Fruit fly (Drosophila melanogaster): Measurements from ENCODE around the gene CG34248.

The CG34248 gene

dm6 chr3L:16270802-16271332, at the start of gene CG34248, which contains the start of gene CG13067:
Gene CG34248, minus strand, starts transcription at chr3L:16270902.
Gene CG13067, plus strand, starts transcription at chr3L:16271282.
- TF ChIP-seq CG13204 (GFP tag; optimal IDR thresholded peaks at IDR 0.05) (no peak), Pif1B (GFP tag; optimal IDR thresholded peaks at IDR 0.05) (no peak), CG32121 (GFP tag; IDR thresholded peaks at IDR 0.05) (no peak), fd96Ca (GFP tag; IDR thresholded peaks at IDR 0.05) (no peak)

DNA sequence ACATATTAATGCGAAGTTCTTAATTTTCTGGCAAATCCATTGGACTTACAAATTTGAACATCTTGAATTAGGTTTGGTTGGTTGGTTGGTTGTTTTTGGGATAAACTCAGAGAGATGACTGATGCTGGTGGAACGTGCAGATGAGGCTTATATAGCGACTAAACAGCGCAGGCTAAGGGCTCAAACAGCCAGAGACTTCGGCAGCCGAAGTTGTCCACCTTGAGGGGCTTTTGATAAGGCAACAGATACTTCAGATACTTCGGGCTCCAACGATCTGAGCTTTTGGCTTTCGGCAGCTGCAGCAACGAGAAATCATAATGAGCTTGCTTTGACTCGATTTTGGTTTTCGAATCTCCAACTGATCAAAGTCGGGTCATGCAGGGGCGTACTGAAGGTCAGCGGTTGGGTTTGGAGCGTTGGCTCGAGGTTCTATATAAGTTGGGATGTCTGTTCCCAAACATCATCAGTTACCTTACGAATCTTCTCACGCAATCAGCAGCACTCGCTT, 48.8 kb upstream of the CG34248 start, which contains the start of the genes CG13041 and CG13060:
Gene CG13041, minus strand, starts transcription at position 128 of the 508 bp plus-strand sequence.
Gene CG13060, plus strand, starts transcription at position 458 of the 508 bp plus-strand sequence.
- TF ChIP-seq CG13204 (GFP tag; optimal IDR thresholded peaks at IDR 0.05) (no peak), CG8301 (tag; optimal IDR thresholded peaks at IDR 0.05) (no peak), fd96Ca (GFP tag; IDR thresholded peaks at IDR 0.05) (no peak)

dm6 chr3L:16317724-16318123, 47.0 kb upstream of the CG34248 start, which contains the start of gene Nplp3:
Gene Nplp3, plus strand, starts transcription at chr3L:16318024.
- TF ChIP-seq CG34367 (tag; optimal IDR thresholded peaks at IDR 0.05) (no peak), Snoo (tag; optimal IDR thresholded peaks at IDR 0.05) (no peak), Pif1A (GFP tag; optimal IDR thresholded peaks at IDR 0.05) (no peak), gl (tag; optimal IDR thresholded peaks at IDR 0.05) (no peak)

DNA sequence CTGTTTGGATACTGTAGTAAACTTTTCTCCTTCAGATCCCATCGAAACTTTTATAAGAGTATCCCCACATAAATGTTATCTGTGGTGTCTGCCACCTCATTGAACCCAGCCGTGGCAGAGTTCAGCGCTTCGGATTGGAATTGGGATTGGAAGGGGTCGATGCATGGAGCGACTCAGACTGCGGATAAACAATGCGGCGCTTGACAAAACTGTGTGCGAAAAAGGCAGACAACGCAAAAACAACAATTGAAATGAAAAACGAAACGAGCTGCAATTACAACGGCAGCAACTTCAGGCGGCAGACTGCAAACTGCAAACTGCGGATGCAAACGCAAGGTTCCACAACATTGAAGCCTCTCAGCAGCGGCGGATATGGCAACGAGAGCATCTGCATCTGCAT, 43.3 kb upstream of the CG34248 start, which contains the start of gene CG13062:
Gene CG13062, plus strand, starts transcription at position 301 of the 400 bp plus-strand sequence.
- no peak for TF ChIP-seq CG8159 (tag; optimal IDR thresholded peaks at IDR 0.05)
- no peak for TF ChIP-seq Pif1A (GFP tag; optimal IDR thresholded peaks at IDR 0.05)
- TF ChIP-seq CG32121 (GFP tag; IDR thresholded peaks at IDR 0.05) = 0 out of 2 replicates have a peak, but pooled peaks have one; percentile 21

dm6 chr3L:16309972-16310371, 39.3 kb upstream of the CG34248 start:
- TF ChIP-seq CG8159 (tag; optimal IDR thresholded peaks at IDR 0.05) = no peak
- TF ChIP-seq Ets98B (GFP tag; IDR thresholded peaks at IDR 0.05) = peak; percentile 84
- TF ChIP-seq CG34367 (tag; optimal IDR thresholded peaks at IDR 0.05) = no peak
- peak; percentile 51 for TF ChIP-seq CG10348 (GFP tag; IDR thresholded peaks at IDR 0.05)
- TF ChIP-seq fd96Ca (GFP tag; IDR thresholded peaks at IDR 0.05) = peak; percentile 89
- TF ChIP-seq CG13204 (GFP tag; optimal IDR thresholded peaks at IDR 0.05) = no peak
- TF ChIP-seq CG14655 (GFP tag; optimal IDR thresholded peaks at IDR 0.05) = peak; percentile 78
- TF ChIP-seq CG8301 (tag; optimal IDR thresholded peaks at IDR 0.05) = peak; percentile 74
- no peak for TF ChIP-seq D1 (tag; optimal IDR thresholded peaks at IDR 0.05)
- peak; percentile 9 for TF ChIP-seq CG17806 (tag; optimal IDR thresholded peaks at IDR 0.05)
- TF ChIP-seq Pif1A (GFP tag; optimal IDR thresholded peaks at IDR 0.05) = peak; percentile 13
- no peak for TF ChIP-seq EcR (GFP tag; optimal IDR thresholded peaks at IDR 0.05)
- TF ChIP-seq CG15710 (tag; optimal IDR thresholded peaks at IDR 0.05) = no peak
- peak; percentile 86 for TF ChIP-seq CG4496 (GFP tag; IDR thresholded peaks at IDR 0.05)
- no peak for TF ChIP-seq CG12605 (GFP tag; IDR thresholded peaks at IDR 0.05)
- no peak for TF ChIP-seq gl (tag; optimal IDR thresholded peaks at IDR 0.05)
- no peak for TF ChIP-seq Pif1B (GFP tag; optimal IDR thresholded peaks at IDR 0.05)
- TF ChIP-seq CG32121 (GFP tag; IDR thresholded peaks at IDR 0.05) = peak; percentile 48; the same call in 1 of the 2 replicates
- TF ChIP-seq rn (GFP tag; IDR thresholded peaks at IDR 0.05) = peak; percentile 42; the same call in 1 of the 2 replicates

- TF ChIP-seq CG34367 (tag; optimal IDR thresholded peaks at IDR 0.05) = no peak
- TF ChIP-seq CG4496 (GFP tag; IDR thresholded peaks at IDR 0.05) = 0 out of 3 replicates have a peak, but pooled peaks have one; percentile 37
- no peak for TF ChIP-seq CG32121 (GFP tag; IDR thresholded peaks at IDR 0.05)
- no peak for TF ChIP-seq Pif1A (GFP tag; optimal IDR thresholded peaks at IDR 0.05)
- TF ChIP-seq CG17806 (tag; optimal IDR thresholded peaks at IDR 0.05) = no peak
Measured at dm6 chr3L:16308380-16308779, 37.7 kb upstream of the CG34248 start, which contains the start of gene CG13042. Gene CG13042, minus strand, starts transcription at chr3L:16308480.

DNA sequence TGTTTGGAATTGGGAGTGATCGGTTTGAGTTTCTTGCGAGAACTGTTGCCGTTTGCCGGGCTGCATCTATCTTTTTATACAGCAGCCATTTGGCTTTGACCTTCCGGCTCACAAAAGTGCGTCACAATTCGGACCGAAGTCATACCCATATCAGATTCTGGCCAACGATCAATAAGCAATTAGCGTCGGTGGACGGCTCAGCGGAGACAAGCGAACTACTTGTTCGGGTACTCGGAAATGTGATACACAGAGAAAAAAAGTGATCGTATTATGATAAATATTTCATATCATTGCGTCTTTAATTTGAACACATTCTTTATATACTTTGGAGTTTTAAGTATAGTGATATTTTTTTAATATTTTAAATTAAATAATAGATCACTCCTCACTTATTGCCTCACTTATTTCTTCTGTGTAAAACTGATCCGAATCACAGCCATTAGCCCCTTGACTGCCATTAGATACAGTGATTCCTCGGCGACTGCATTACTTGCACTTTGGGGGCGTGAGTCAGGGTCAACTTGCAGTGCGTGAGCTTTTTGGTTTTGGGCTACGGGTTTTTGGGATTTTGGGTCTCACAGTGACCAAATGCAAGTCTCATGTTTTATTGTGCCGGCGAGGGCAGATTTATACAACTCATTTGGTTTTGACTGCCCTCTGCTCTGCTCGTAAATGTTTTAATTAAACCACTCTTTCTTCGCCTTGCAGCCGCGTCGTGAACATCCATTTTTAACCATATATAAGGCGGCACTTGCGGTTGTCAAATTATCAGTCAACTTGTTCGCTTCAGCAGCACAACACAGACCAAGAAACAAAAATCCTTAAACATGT, 35.3 kb upstream of the CG34248 start, which contains the start of the genes CG13043 and CG13063:
Gene CG13043, minus strand, starts transcription at position 51 of the 831 bp plus-strand sequence.
Gene CG13063, plus strand, starts transcription at position 781 of the 831 bp plus-strand sequence.
- TF ChIP-seq CG14655 (GFP tag; optimal IDR thresholded peaks at IDR 0.05) (no peak), CG17806 (tag; optimal IDR thresholded peaks at IDR 0.05) (no peak), CG4496 (GFP tag; IDR thresholded peaks at IDR 0.05) (no peak), CG34367 (tag; optimal IDR thresholded peaks at IDR 0.05) (no peak), CG13204 (GFP tag; optimal IDR thresholded peaks at IDR 0.05) (no peak), CG12605 (GFP tag; IDR thresholded peaks at IDR 0.05) (no peak), D1 (tag; optimal IDR thresholded peaks at IDR 0.05) (no peak), Ets98B (GFP tag; IDR thresholded peaks at IDR 0.05) (no peak), CG32121 (GFP tag; IDR thresholded peaks at IDR 0.05) (no peak), rn (GFP tag; IDR thresholded peaks at IDR 0.05) (no peak), CG8159 (tag; optimal IDR thresholded peaks at IDR 0.05) (no peak), Pif1A (GFP tag; optimal IDR thresholded peaks at IDR 0.05) (no peak), CG8301 (tag; optimal IDR thresholded peaks at IDR 0.05) (no peak), EcR (GFP tag; optimal IDR thresholded peaks at IDR 0.05) (no peak), fd96Ca (GFP tag; IDR thresholded peaks at IDR 0.05) (no peak), gl (tag; optimal IDR thresholded peaks at IDR 0.05) (no peak), CG9948 (tag; optimal IDR thresholded peaks at IDR 0.05) (no peak), Pif1B (GFP tag; optimal IDR thresholded peaks at IDR 0.05) (no peak), CG10348 (GFP tag; IDR thresholded peaks at IDR 0.05) (no peak), Snoo (tag; optimal IDR thresholded peaks at IDR 0.05) (no peak)

Measured in whole organism, pupa.